Fruit fly (Drosophila melanogaster): Measurements from ENCODE around the gene Qsox3.

Qsox3 gene

dm6 chr3R:21941426-21941924 is 29.9 kb downstream of the Qsox3 start (continued):
- TF ChIP-seq sisA (GFP tag; IDR thresholded peaks at IDR 0.05) (0 out of 2 replicates have a peak, but pooled peaks have one; percentile 12), her (GFP tag; optimal IDR thresholded peaks at IDR 0.05) (no peak), Bteb2 (GFP tag; optimal IDR thresholded peaks at IDR 0.05) (no peak), CG11504 (tag; optimal IDR thresholded peaks at IDR 0.05) (peak; percentile 57), Nf-YB (GFP tag; optimal IDR thresholded peaks at IDR 0.05) (no peak), CG16815 (GFP tag; optimal IDR thresholded peaks at IDR 0.05) (peak; percentile 9), Meics (GFP tag; optimal IDR thresholded peaks at IDR 0.05) (peak; percentile 22), CG16863 (GFP tag; optimal IDR thresholded peaks at IDR 0.05) (no peak), CG10321 (GFP tag; IDR thresholded peaks at IDR 0.05) (no peak), gcm (GFP tag; optimal IDR thresholded peaks at IDR 0.05) (no peak), CG10147 (GFP tag; optimal IDR thresholded peaks at IDR 0.05) (peak; percentile 12), dmrt99B (tag; optimal IDR thresholded peaks at IDR 0.05) (peak; percentile 16), Camta (GFP tag; optimal IDR thresholded peaks at IDR 0.05) (no peak), CG18599 (GFP tag; optimal IDR thresholded peaks at IDR 0.05) (peak; percentile 10), Bdp1 (GFP tag; optimal IDR thresholded peaks at IDR 0.05) (no peak), CG14860 (GFP tag; IDR thresholded peaks at IDR 0.05; ENCODE audit: partially characterized antibody) (no peak), corto (GFP tag; optimal IDR thresholded peaks at IDR 0.05) (peak; percentile 27), CG7357 (GFP tag; IDR thresholded peaks at IDR 0.05) (no peak), NFAT (GFP tag; IDR thresholded peaks at IDR 0.05) (no peak), nom (GFP tag; optimal IDR thresholded peaks at IDR 0.05) (peak; percentile 95), tll (GFP tag; optimal IDR thresholded peaks at IDR 0.05) (no peak), luna (GFP tag; optimal IDR thresholded peaks at IDR 0.05) (no peak), ci (GFP tag; IDR thresholded peaks at IDR 0.05) (no peak), Hmx (GFP tag; optimal IDR thresholded peaks at IDR 0.05) (no peak), bcd (GFP tag; optimal IDR thresholded peaks at IDR 0.05) (peak; percentile 22), Adf1 (GFP tag; IDR thresholded peaks at IDR 0.05) (no peak), CG16813 (GFP tag; IDR thresholded peaks at IDR 0.05; ENCODE audit: partially characterized antibody) (no peak), maf-S (GFP tag; optimal IDR thresholded peaks at IDR 0.05) (no peak), CG15269 (tag; optimal IDR thresholded peaks at IDR 0.05) (peak; percentile 6), CG2120 (GFP tag; optimal IDR thresholded peaks at IDR 0.05) (peak; percentile 56), jigr1 (GFP tag; IDR thresholded peaks at IDR 0.05) (no peak), CG11723 (GFP tag; optimal IDR thresholded peaks at IDR 0.05) (no peak)

- TF ChIP-seq nom (GFP tag; optimal IDR thresholded peaks at IDR 0.05) (peak; percentile 65), sisA (GFP tag; IDR thresholded peaks at IDR 0.05) (no peak), Hmx (GFP tag; optimal IDR thresholded peaks at IDR 0.05) (no peak), Asciz (GFP tag; optimal IDR thresholded peaks at IDR 0.05) (no peak), Dfd (GFP tag; optimal IDR thresholded peaks at IDR 0.05) (peak in 1 of 2 experiments; percentile 80), CG12299 (tag; optimal IDR thresholded peaks at IDR 0.05) (no peak), bsh (GFP tag; optimal IDR thresholded peaks at IDR 0.05) (peak in 1 of 2 experiments; percentile 13)
Measured at dm6 chr3R:21943982-21944627, 32.5 kb downstream of the Qsox3 start.

- no peak for TF ChIP-seq CG17328 (GFP tag; IDR thresholded peaks at IDR 0.05)
- TF ChIP-seq CG5180 (GFP tag; optimal IDR thresholded peaks at IDR 0.05) = no peak
- TF ChIP-seq Hr51 (GFP tag; optimal IDR thresholded peaks at IDR 0.05) = no peak
- TF ChIP-seq CG7963 (GFP tag; IDR thresholded peaks at IDR 0.05; ENCODE audit: partially characterized antibody) = no peak
- no peak for TF ChIP-seq Scr (GFP tag; IDR thresholded peaks at IDR 0.05; ENCODE audit: partially characterized antibody)
- no peak for TF ChIP-seq Dfd (GFP tag; optimal IDR thresholded peaks at IDR 0.05)
- TF ChIP-seq CG17912 (GFP tag; optimal IDR thresholded peaks at IDR 0.05) = no peak
- no peak for TF ChIP-seq CG13424 (tag; optimal IDR thresholded peaks at IDR 0.05)
- no peak for TF ChIP-seq wor (GFP tag; IDR thresholded peaks at IDR 0.05)
- no peak for TF ChIP-seq GATAe (GFP tag; conservative IDR thresholded peaks at IDR 0.05)
- no peak for TF ChIP-seq croc (GFP tag; conservative IDR thresholded peaks at IDR 0.05)
- no peak for TF ChIP-seq CG12942 (GFP tag; optimal IDR thresholded peaks at IDR 0.05)
- TF ChIP-seq kni (GFP tag; optimal IDR thresholded peaks at IDR 0.05) = no peak
Measured at dm6 chr3R:21944666-21945065, 33.0 kb downstream of the Qsox3 start.
